Worm (Caenorhabditis elegans): ENCODE results near the gene fip-3.

Gene fip-3

ce11 chrIII:8605532-8605931 lies 16.2 kb upstream of the fip-3 start, which contains the start of gene C06E1.1:
C06E1.1 (plus strand) TSS chrIII:8605832.
- TF ChIP-seq zim-3 (tag; optimal IDR thresholded peaks at IDR 0.05) (no peak), mcd-1 (GFP tag; IDR thresholded peaks at IDR 0.05) (no peak), madf-10 (tag; optimal IDR thresholded peaks at IDR 0.05) (no peak), ccch-3 (GFP tag; optimal IDR thresholded peaks at IDR 0.05) (no peak), F55B11.4 (tag; optimal IDR thresholded peaks at IDR 0.05; ENCODE audit: borderline replicate concordance, insufficient read depth) (no peak), F39B2.1 (GFP tag; IDR thresholded peaks at IDR 0.05) (no peak), hsf-1 (GFP tag; IDR thresholded peaks at IDR 0.05) (no peak), B0336.3 (GFP tag; IDR thresholded peaks at IDR 0.05) (no peak), dpff-1 (tag; optimal IDR thresholded peaks at IDR 0.05) (no peak), mel-28 (tag; optimal IDR thresholded peaks at IDR 0.05; ENCODE audit: borderline replicate concordance) (no peak), attf-3 (GFP tag; conservative IDR thresholded peaks at IDR 0.05) (no peak), nhr-27 (tag; optimal IDR thresholded peaks at IDR 0.05) (no peak), sea-2 (GFP tag; IDR thresholded peaks at IDR 0.05) (no peak), ztf-26 (tag; optimal IDR thresholded peaks at IDR 0.05) (no peak), ztf-22 (GFP tag; optimal IDR thresholded peaks at IDR 0.05) (no peak), dpl-1 (GFP tag; optimal IDR thresholded peaks at IDR 0.05) (no peak), lin-40 (tag; optimal IDR thresholded peaks at IDR 0.05) (no peak), xnd-1 (tag; optimal IDR thresholded peaks at IDR 0.05) (no peak), egrh-3 (GFP tag; IDR thresholded peaks at IDR 0.05) (no peak), ztf-25 (GFP tag; IDR thresholded peaks at IDR 0.05) (no peak)

- TF ChIP-seq sea-2 (GFP tag; IDR thresholded peaks at IDR 0.05) (no peak), mel-28 (tag; optimal IDR thresholded peaks at IDR 0.05; ENCODE audit: borderline replicate concordance) (no peak), snpc-1.3 (tag; optimal IDR thresholded peaks at IDR 0.05; ENCODE audit: insufficient read depth) (no peak), unc-130 (GFP tag; optimal IDR thresholded peaks at IDR 0.05) (no peak), pbrm-1 (GFP tag; IDR thresholded peaks at IDR 0.05) (no peak), tbx-9 (tag; optimal IDR thresholded peaks at IDR 0.05; ENCODE audit: borderline replicate concordance) (no peak), unc-62 (GFP tag; optimal IDR thresholded peaks at IDR 0.05) (no peak)
Measured at ce11 chrIII:8602148-8602547, 12.9 kb upstream of the fip-3 start.

ce11 chrIII:8598961-8599360 lies 9.7 kb upstream of the fip-3 start:
- no peak for TF ChIP-seq let-526 (GFP tag; IDR thresholded peaks at IDR 0.05)
- no peak for TF ChIP-seq nhr-120 (GFP tag; IDR thresholded peaks at IDR 0.05)
- no peak for TF ChIP-seq zim-3 (tag; optimal IDR thresholded peaks at IDR 0.05)
- TF ChIP-seq bed-2 (GFP tag; IDR thresholded peaks at IDR 0.05): no peak
- no peak for TF ChIP-seq sptf-2 (GFP tag; optimal IDR thresholded peaks at IDR 0.05)
- TF ChIP-seq egrh-3 (GFP tag; IDR thresholded peaks at IDR 0.05): no peak
- no peak for TF ChIP-seq lin-26 (GFP tag; IDR thresholded peaks at IDR 0.05)

ce11 chrIII:8597770-8598169 lies 8.5 kb upstream of the fip-3 start, which contains the start of gene ztf-30:
ztf-30 (minus strand) TSS chrIII:8597870.
- no peak for TF ChIP-seq pha-4 (tag; optimal IDR thresholded peaks at IDR 0.05)
- no peak for TF ChIP-seq tlf-1 (GFP tag; optimal IDR thresholded peaks at IDR 0.05)
- TF ChIP-seq F55B11.4 (tag; optimal IDR thresholded peaks at IDR 0.05; ENCODE audit: borderline replicate concordance, insufficient read depth): no peak
- TF ChIP-seq mel-28 (tag; optimal IDR thresholded peaks at IDR 0.05; ENCODE audit: borderline replicate concordance): no peak
- TF ChIP-seq madf-6 (GFP tag; IDR thresholded peaks at IDR 0.05): no peak
- TF ChIP-seq him-1 (tag; optimal IDR thresholded peaks at IDR 0.05): no peak
- TF ChIP-seq ceh-27 (GFP tag; optimal IDR thresholded peaks at IDR 0.05): no peak
- TF ChIP-seq zim-3 (tag; optimal IDR thresholded peaks at IDR 0.05): no peak
- TF ChIP-seq mxl-1 (tag; optimal IDR thresholded peaks at IDR 0.05): no peak
- TF ChIP-seq F57A8.1 (GFP tag; optimal IDR thresholded peaks at IDR 0.05): no peak
- TF ChIP-seq lin-54 (GFP tag; optimal IDR thresholded peaks at IDR 0.05): no peak
- TF ChIP-seq Y95B8A.8 (GFP tag; IDR thresholded peaks at IDR 0.05): no peak
- no peak for TF ChIP-seq D2030.7 (GFP tag; IDR thresholded peaks at IDR 0.05)
- TF ChIP-seq nfya-2 (GFP tag; IDR thresholded peaks at IDR 0.05): no peak
- no peak for TF ChIP-seq lin-26 (GFP tag; IDR thresholded peaks at IDR 0.05)
- no peak for TF ChIP-seq lir-1 (GFP tag; conservative IDR thresholded peaks at IDR 0.05)
- TF ChIP-seq lsy-27 (tag; optimal IDR thresholded peaks at IDR 0.05; ENCODE audit: borderline replicate concordance, insufficient read depth): no peak
- TF ChIP-seq gei-17 (GFP tag; optimal IDR thresholded peaks at IDR 0.05): no peak

All from whole organism, young adult.